Worm (Caenorhabditis elegans): ENCODE data around the gene try-8.

try-8 gene

DNA sequence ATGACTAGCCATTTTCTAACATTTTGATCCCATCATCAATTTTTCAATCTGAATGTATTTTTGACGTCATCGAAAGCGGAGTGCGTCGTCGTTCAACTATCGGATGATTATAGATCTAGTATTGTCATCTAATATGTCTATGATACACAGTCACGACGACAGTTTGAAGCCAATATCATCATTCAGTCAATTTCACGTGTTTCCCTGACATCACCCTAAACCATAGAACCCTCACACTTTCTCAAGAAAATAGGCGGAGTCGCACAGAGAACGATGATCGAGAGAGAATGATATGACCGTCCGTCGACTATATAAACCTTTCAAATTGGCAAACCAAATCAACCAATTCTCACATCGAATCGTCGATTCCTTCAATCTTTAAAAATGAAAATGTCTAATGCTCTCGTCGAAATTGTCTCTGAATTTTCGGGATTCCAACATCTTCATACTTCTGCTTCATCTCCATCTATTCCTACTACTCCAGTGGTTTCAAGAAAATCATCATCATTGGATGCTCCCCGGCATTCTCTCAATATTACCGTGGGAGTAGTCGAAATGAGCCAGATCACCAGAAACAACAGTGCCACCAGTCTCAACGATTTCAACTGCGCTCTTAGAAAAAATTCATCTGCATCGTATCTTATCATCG, 38.2 kb downstream of the try-8 start, which contains the start of gene F18E3.13 (continued):
- TF ChIP-seq tlp-1 (tag; optimal IDR thresholded peaks at IDR 0.05) (no peak), efl-3 (GFP tag; optimal IDR thresholded peaks at IDR 0.05) (no peak), egl-13 (tag; optimal IDR thresholded peaks at IDR 0.05) (no peak), snu-23 (GFP tag; optimal IDR thresholded peaks at IDR 0.05) (peak; percentile 74), hlh-17 (GFP tag; optimal IDR thresholded peaks at IDR 0.05; ENCODE audit: borderline replicate concordance) (no peak), ceh-63 (GFP tag; optimal IDR thresholded peaks at IDR 0.05) (no peak), elt-3 (tag; optimal IDR thresholded peaks at IDR 0.05) (peak in 5 of 6 experiments; percentile 43 to 97 (median 69)), tbx-2 (tag; optimal IDR thresholded peaks at IDR 0.05) (peak; percentile 70), hlh-4 (tag; optimal IDR thresholded peaks at IDR 0.05) (no peak), ceh-82 (tag; optimal IDR thresholded peaks at IDR 0.05) (no peak), ces-1 (GFP tag; optimal IDR thresholded peaks at IDR 0.05) (no peak), lin-13 (GFP tag; optimal IDR thresholded peaks at IDR 0.05) (no peak), ztf-4 (tag; optimal IDR thresholded peaks at IDR 0.05) (peak; percentile 50), pag-3 (tag; optimal IDR thresholded peaks at IDR 0.05; ENCODE audit: borderline replicate concordance, insufficient read depth) (no peak), fkh-8 (tag; optimal IDR thresholded peaks at IDR 0.05) (no peak), lin-35 (GFP tag; optimal IDR thresholded peaks at IDR 0.05) (peak in 1 of 2 experiments; percentile 69), sptf-1 (tag; optimal IDR thresholded peaks at IDR 0.05) (no peak), rnt-1 (tag; optimal IDR thresholded peaks at IDR 0.05) (no peak), jun-1 (tag; optimal IDR thresholded peaks at IDR 0.05) (peak; percentile 7), lsy-2 (tag; optimal IDR thresholded peaks at IDR 0.05) (no peak), aha-1 (tag; optimal IDR thresholded peaks at IDR 0.05) (no peak), nhr-237 (tag; optimal IDR thresholded peaks at IDR 0.05) (no peak), aly-2 (tag; optimal IDR thresholded peaks at IDR 0.05) (no peak), egl-27 (tag; optimal IDR thresholded peaks at IDR 0.05) (no peak), ama-1 (optimal IDR thresholded peaks at IDR 0.05) (no peak), mdl-1 (tag; optimal IDR thresholded peaks at IDR 0.05) (peak in 1 of 2 experiments; percentile 83), ceh-88 (GFP tag; IDR thresholded peaks at IDR 0.05) (no peak), pax-3 (tag; optimal IDR thresholded peaks at IDR 0.05) (no peak), lin-15B (tag; optimal IDR thresholded peaks at IDR 0.05) (no peak), nhr-76 (tag; optimal IDR thresholded peaks at IDR 0.05) (no peak), dpl-1 (GFP tag; optimal IDR thresholded peaks at IDR 0.05) (peak in 1 of 3 experiments; percentile 24)

DNA sequence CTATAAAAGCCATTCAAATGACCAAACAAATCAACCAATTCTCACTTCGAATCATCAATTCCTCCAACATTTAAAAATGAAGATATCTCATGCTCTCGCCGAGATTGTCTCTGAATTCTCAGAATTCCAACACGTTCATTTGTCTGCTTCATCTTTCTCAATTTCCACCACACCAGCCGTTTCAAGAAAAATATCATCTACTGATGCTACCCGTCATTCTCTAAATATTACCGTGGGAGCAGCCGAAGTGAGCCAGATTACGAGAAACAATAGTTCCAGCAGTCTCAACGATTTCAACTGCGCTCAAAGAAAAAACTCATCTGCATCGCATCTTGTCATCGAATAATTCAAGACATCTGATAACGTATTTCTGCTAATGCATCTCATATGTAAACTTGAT, 39.2 kb downstream of the try-8 start, which contains the start of gene F18E3.12:
F18E3.12 (plus strand) TSS at position 77 of the 400 bp plus-strand sequence.
- TF ChIP-seq mep-1 (tag; optimal IDR thresholded peaks at IDR 0.05) (no peak), dpl-1 (GFP tag; optimal IDR thresholded peaks at IDR 0.05) (no peak), elt-3 (tag; optimal IDR thresholded peaks at IDR 0.05) (no peak), lin-35 (GFP tag; optimal IDR thresholded peaks at IDR 0.05) (peak in 1 of 2 experiments; percentile 12), ces-1 (GFP tag; optimal IDR thresholded peaks at IDR 0.05) (no peak), mef-2 (tag; optimal IDR thresholded peaks at IDR 0.05) (no peak)

DNA sequence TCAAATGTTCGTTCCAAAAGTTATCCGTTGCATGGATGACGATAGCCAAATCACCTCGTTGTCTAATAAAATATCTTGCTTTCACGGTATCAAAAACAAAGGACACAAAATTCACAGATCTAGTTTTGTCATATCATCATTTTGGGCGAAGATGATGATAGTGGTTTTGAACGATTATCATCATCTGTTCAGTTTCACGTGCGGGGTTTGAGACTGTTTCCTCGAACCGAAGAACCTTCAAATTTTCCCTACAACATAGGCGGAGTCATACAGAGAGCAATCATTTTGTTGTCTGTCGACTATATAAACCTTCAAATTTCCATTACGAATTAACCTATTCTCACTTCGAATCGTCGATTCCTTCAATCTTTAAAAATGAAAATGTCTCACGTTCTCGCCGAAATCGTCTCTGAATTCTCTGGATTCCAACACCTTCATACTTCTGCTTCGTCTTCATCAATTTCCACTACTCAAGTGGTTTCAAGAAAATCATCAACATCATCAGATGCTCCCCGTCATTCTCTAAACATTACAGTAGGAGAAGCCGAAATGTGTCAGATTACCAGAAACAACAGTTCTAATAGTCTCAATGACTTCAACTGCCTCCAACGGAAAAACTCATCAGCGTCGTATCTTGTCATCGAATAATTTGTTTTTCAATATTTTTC, 40.9 kb downstream of the try-8 start, which contains the start of gene F18E3.11:
F18E3.11 (plus strand) TSS at position 376 of the 668 bp plus-strand sequence.
- TF ChIP-seq nhr-19 (GFP tag; conservative IDR thresholded peaks at IDR 0.05): peak; percentile 86
- TF ChIP-seq blmp-1 (tag; optimal IDR thresholded peaks at IDR 0.05): peak; percentile 67
- TF ChIP-seq mdl-1 (tag; optimal IDR thresholded peaks at IDR 0.05): peak in 1 of 2 experiments; percentile 64
- no peak for TF ChIP-seq fkh-10 (GFP tag; optimal IDR thresholded peaks at IDR 0.05)
- TF ChIP-seq tbx-2 (tag; optimal IDR thresholded peaks at IDR 0.05): peak; percentile 47
- no peak for TF ChIP-seq efl-1 (optimal IDR thresholded peaks at IDR 0.05)
- TF ChIP-seq efl-1 (GFP tag; optimal IDR thresholded peaks at IDR 0.05 in 1 of 2): peak in 1 of 2 experiments; percentile 91
- TF ChIP-seq nhr-20 (tag; optimal IDR thresholded peaks at IDR 0.05): peak; percentile 88
- TF ChIP-seq lin-35 (GFP tag; optimal IDR thresholded peaks at IDR 0.05): peak in 1 of 2 experiments; percentile 26
- TF ChIP-seq snu-23 (GFP tag; optimal IDR thresholded peaks at IDR 0.05): peak; percentile 69
- peak; percentile 16 for TF ChIP-seq unc-130 (tag; optimal IDR thresholded peaks at IDR 0.05)
- no peak for TF ChIP-seq sox-4 (tag; optimal IDR thresholded peaks at IDR 0.05)
- peak; percentile 87 for TF ChIP-seq skn-1 (tag; optimal IDR thresholded peaks at IDR 0.05)
- TF ChIP-seq grh-1 (GFP tag; IDR thresholded peaks at IDR 0.05): 0 out of 2 replicates have a peak, but pooled peaks have one; percentile 26
- no peak for TF ChIP-seq ceh-88 (GFP tag; IDR thresholded peaks at IDR 0.05)
- TF ChIP-seq zag-1 (tag; optimal IDR thresholded peaks at IDR 0.05): no peak
- TF ChIP-seq nhr-85 (tag): peak; percentile 90
- TF ChIP-seq nhr-12 (tag; optimal IDR thresholded peaks at IDR 0.05): no peak
- no peak for TF ChIP-seq nhr-90 (tag; optimal IDR thresholded peaks at IDR 0.05; ENCODE audit: poor library complexity)
- TF ChIP-seq unc-98 (GFP tag; IDR thresholded peaks at IDR 0.05): no peak
